Worm (Caenorhabditis elegans) whole organism, mixed stage, embryonic: ENCODE measurements around the gene F09F9.3.

Experiments
- ceh-43 ChIP-seq: fragments of 200-800 bp; sonication (Bioruptor generic); optimal IDR thresholded peaks from 2 replicates; lab custom pipeline; 2018; ENCODE audit warnings: mild to moderate bottlenecking, missing genetic modification characterization, moderate library complexity, missing compliant biosample characterization
- ces-1 ChIP-seq: fragments of 150-350 bp; optimal IDR thresholded peaks from 2 replicates; lab custom pipeline; 2014; ENCODE audit warnings: missing biosample characterization, missing genetic modification reagents, missing genetic modification characterization
- elt-1 ChIP-seq: sonication (generic microtip); optimal IDR thresholded peaks from 2 replicates; lab custom pipeline; 2017; ENCODE audit warnings: missing genetic modification characterization, mild to moderate bottlenecking, missing compliant biosample characterization, antibody characterized with exemption, moderate library complexity, borderline replicate concordance; ENCODE audit not compliant: insufficient read depth
- lin-13 ChIP-seq: fragments of 150-350 bp; optimal IDR thresholded peaks from 2 replicates; lab custom pipeline; 2014; ENCODE audit warnings: missing biosample characterization, missing genetic modification characterization
- lsy-2 ChIP-seq: fragments of 150-350 bp; optimal IDR thresholded peaks from 2 replicates; lab custom pipeline; 2014; ENCODE audit warnings: missing biosample characterization, missing genetic modification characterization
- nhr-237 ChIP-seq: fragments of 150-350 bp; optimal IDR thresholded peaks from 2 replicates; lab custom pipeline; 2014; ENCODE audit warnings: missing biosample characterization, missing genetic modification characterization
- nhr-76 ChIP-seq: sonication (generic microtip); optimal IDR thresholded peaks from 2 replicates; lab custom pipeline; 2017; ENCODE audit warnings: missing biosample characterization, missing genetic modification characterization
- snpc-4 ChIP-seq: fragments of 150-350 bp; optimal IDR thresholded peaks from 2 replicates; lab custom pipeline; 2014; ENCODE audit warnings: missing biosample characterization, missing genetic modification characterization
- tbx-8 ChIP-seq: fragments of 200-800 bp; sonication (Bioruptor generic); optimal IDR thresholded peaks from 2 replicates; lab custom pipeline; 2018; ENCODE audit warnings: mild to moderate bottlenecking, missing genetic modification characterization, moderate library complexity, missing compliant biosample characterization
- unc-120 ChIP-seq: sonication (generic microtip); optimal IDR thresholded peaks from 2 replicates; lab custom pipeline; 2017; ENCODE audit warnings: missing genetic modification characterization, missing compliant biosample characterization; ENCODE audit not compliant: poor library complexity, severe bottlenecking
- unc-39 ChIP-seq: fragments of 150-350 bp; optimal IDR thresholded peaks from 2 replicates; lab custom pipeline; 2014; ENCODE audit warnings: missing biosample characterization, missing genetic modification characterization
- unc-62 ChIP-seq: fragments of 150-350 bp; optimal IDR thresholded peaks from 2 replicates; lab custom pipeline; 2014; ENCODE audit warnings: missing biosample characterization, missing genetic modification reagents, missing genetic modification characterization
- ztf-11 ChIP-seq: fragments of 150-350 bp; optimal IDR thresholded peaks from 2 replicates; lab custom pipeline; 2014; ENCODE audit warnings: missing biosample characterization, missing genetic modification characterization

- TF ChIP-seq lsy-2 (tag; lab: Kevin White, UChicago) (no peak), ztf-11 (no peak), tbx-8 (GFP tag; lab: Kevin White, UChicago) (no peak), snpc-4 (no peak), nhr-237 (tag; lab: Kevin White, UChicago) (no peak), unc-62 (GFP tag; lab: Kevin White, UChicago) (peak; percentile 52), nhr-76 (tag; lab: Kevin White, UChicago) (no peak), unc-39 (tag; lab: Kevin White, UChicago) (no peak), ces-1 (GFP tag; lab: Kevin White, UChicago) (no peak), elt-1 (tag; lab: Kevin White, UChicago) (no peak), ceh-43 (GFP tag; lab: Kevin White, UChicago) (no peak), lin-13 (tag; lab: Kevin White, UChicago) (no peak), unc-120 (tag; lab: Kevin White, UChicago) (no peak)
Observed at ce11 chrX:4075934-4076333, 44.9 kb downstream of the F09F9.3 start.
